Worm (Caenorhabditis elegans): Measurements from ENCODE around the gene C14C10.1.

- TF ChIP-seq ref-1 (GFP tag; conservative IDR thresholded peaks at IDR 0.05), result no peak
- TF ChIP-seq tab-1 (GFP tag; IDR thresholded peaks at IDR 0.05), result no peak
- no peak for TF ChIP-seq cog-1 (tag; optimal IDR thresholded peaks at IDR 0.05)
- TF ChIP-seq ztf-23 (GFP tag; IDR thresholded peaks at IDR 0.05), result no peak
Measured at ce11 chrV:12634746-12635145, 46.6 kb downstream of the C14C10.1 start.

Data from whole organism, midembryonic.